Fruit fly (Drosophila melanogaster) whole organism, embryonic: ENCODE measurements around the gene CG42272.

Experiments
- CG10321 ChIP-seq: fragments of 200-800 bp; sonication (Bioruptor generic); IDR thresholded peaks from 2 replicates; pipeline ENCODE4 v1.3.6; 2022; ENCODE audit warnings: missing biosample characterization, missing genetic modification characterization
- CG11085 ChIP-seq: fragments of 200-800 bp; sonication (Bioruptor generic); IDR thresholded peaks from 2 replicates; pipeline ENCODE4 v1.3.6; 2022; ENCODE audit warnings: missing biosample characterization, missing genetic modification characterization
- CG11560 ChIP-seq: fragments of 200-800 bp; sonication (Bioruptor generic); IDR thresholded peaks from 3 replicates; pipeline ENCODE4 v1.3.6; 2022; ENCODE audit warnings: missing biosample characterization, missing genetic modification characterization
- CG32767 ChIP-seq: fragments of 200-800 bp; sonication (Bioruptor generic); IDR thresholded peaks from 2 replicates; pipeline ENCODE4 v1.3.6; 2022; ENCODE audit warnings: missing biosample characterization, missing genetic modification characterization
- CG8388 ChIP-seq: fragments of 200-800 bp; sonication (Bioruptor generic); optimal IDR thresholded peaks from 2 replicates; lab custom pipeline; 2019; ENCODE audit warnings: missing biosample characterization, mild to moderate bottlenecking, missing genetic modification characterization, moderate library complexity
- CG9817 ChIP-seq: fragments of 200-800 bp; sonication (Bioruptor generic); optimal IDR thresholded peaks from 2 replicates; lab custom pipeline; 2018; ENCODE audit warnings: missing biosample characterization, mild to moderate bottlenecking, missing genetic modification characterization, moderate library complexity
- Dad ChIP-seq: fragments of 200-800 bp; sonication (Bioruptor generic); optimal IDR thresholded peaks from 3 replicates; lab custom pipeline; 2016; ENCODE audit warnings: missing biosample characterization, missing genetic modification characterization
- Gug ChIP-seq: fragments of 200-800 bp; sonication (Bioruptor generic); IDR thresholded peaks from 4 replicates; pipeline ENCODE4 v1.3.6; 2022; ENCODE audit warnings: missing biosample characterization, missing genetic modification characterization
- abd-A ChIP-seq: fragments of 200-800 bp; sonication (Bioruptor generic); optimal IDR thresholded peaks from 3 replicates; lab custom pipeline; 2019; ENCODE audit warnings: missing biosample characterization, mild to moderate bottlenecking, missing genetic modification characterization, moderate library complexity
- tx ChIP-seq: fragments of 200-800 bp; sonication (Bioruptor generic); optimal IDR thresholded peaks from 2 replicates; lab custom pipeline; 2016; ENCODE audit warnings: missing biosample characterization, missing genetic modification characterization
- unc-4 ChIP-seq: fragments of 200-800 bp; sonication (Bioruptor generic); IDR thresholded peaks from 2 replicates; pipeline ENCODE4 v1.3.6; 2022; ENCODE audit warnings: missing biosample characterization, missing genetic modification characterization; ENCODE audit not compliant: partially characterized antibody

dm6 chr3L:5777114-5777513 is 25.7 kb upstream of the CG42272 start, which contains the start of gene vito:
- TF ChIP-seq CG11085 (GFP tag; lab: Robert Waterston, UW) (no peak), tx (GFP tag; lab: Kevin White, UChicago) (no peak), Gug (GFP tag; lab: Robert Waterston, UW) (no peak), CG8388 (GFP tag; lab: Kevin White, UChicago) (no peak), CG32767 (GFP tag; lab: Robert Waterston, UW) (no peak), CG11560 (no peak), abd-A (tag; lab: Kevin White, UChicago) (no peak), Dad (GFP tag; lab: Kevin White, UChicago) (no peak), CG9817 (tag; lab: Kevin White, UChicago) (no peak), CG10321 (no peak), unc-4 (GFP tag; lab: Robert Waterston, UW) (no peak)
